Worm (Caenorhabditis elegans) whole organism, L4 larva: ENCODE measurements around the gene cest-13.

ENCODE experiments used
- hmg-1.1 ChIP-seq: fragments of 200-800 bp; sonication (Bioruptor generic); IDR thresholded peaks from 2 replicates; pipeline ENCODE4 v1.3.6; 2022; ENCODE audit warnings: missing genetic modification reagents, missing genetic modification characterization, missing compliant biosample characterization
- lin-13 ChIP-seq: fragments of 150-350 bp; optimal IDR thresholded peaks from 2 replicates; lab custom pipeline; 2014; ENCODE audit warnings: missing biosample characterization, missing genetic modification reagents, missing genetic modification characterization
- nhr-237 ChIP-seq: sonication (generic microtip); optimal IDR thresholded peaks from 2 replicates; lab custom pipeline; 2017; ENCODE audit warnings: missing biosample characterization, missing genetic modification characterization
- nhr-25 ChIP-seq: sonication (generic microtip); optimal IDR thresholded peaks from 2 replicates; lab custom pipeline; 2017; ENCODE audit warnings: missing genetic modification characterization, mild to moderate bottlenecking, missing compliant biosample characterization, antibody characterized with exemption, moderate library complexity, borderline replicate concordance; ENCODE audit not compliant: insufficient read depth
- pqm-1 ChIP-seq: sonication (generic microtip); optimal IDR thresholded peaks from 2 replicates; lab custom pipeline; 2017; ENCODE audit warnings: missing biosample characterization, missing genetic modification characterization
- unc-62 ChIP-seq, 3 experiments: fragments of 150-350 bp in 1 of 3; sonication (generic microtip); optimal IDR thresholded peaks in 2 of 3; peaks in 1 of 3; 1 replicate in 1 of 3; 2 replicates in 2 of 3; lab custom pipeline; 2014 to 2017; ENCODE audit warnings: missing biosample characterization in 3 of 3, missing genetic modification characterization in 3 of 3, missing genetic modification reagents in 3 of 3, missing genotype in 1 of 3

ce11 chrX:13724364-13724763 is 35.7 kb upstream of the cest-13 start, which contains the start of gene K11E4.6:
- TF ChIP-seq lin-13 (GFP tag; lab: Kevin White, UChicago) = no peak
- no peak for TF ChIP-seq nhr-25 (tag; lab: Kevin White, UChicago)
- no peak for TF ChIP-seq unc-62 (GFP tag; optimal IDR thresholded peaks at IDR 0.05 in 1 of 2; lab: Kevin White, UChicago)
- TF ChIP-seq unc-62 (tag; optimal IDR thresholded peaks at IDR 0.05; lab: Kevin White, UChicago) = no peak
- TF ChIP-seq hmg-1.1 = no peak
- TF ChIP-seq nhr-237 (tag; lab: Kevin White, UChicago) = no peak
- TF ChIP-seq pqm-1 = no peak
